Fruit fly (Drosophila melanogaster) whole organism, embryonic: ENCODE data around the gene Glut1.
A peak's percentile ranks its signal among the peaks of the same experiment; 100 is the strongest.

Source experiments
- CG1233 ChIP-seq: fragments of 200-800 bp; sonication (Bioruptor generic); optimal IDR thresholded peaks from 4 replicates; lab custom pipeline; 2018; ENCODE audit warnings: missing biosample characterization, mild to moderate bottlenecking, missing genetic modification characterization
- CG13894 ChIP-seq: fragments of 200-800 bp; sonication (Bioruptor generic); optimal IDR thresholded peaks from 3 replicates; lab custom pipeline; 2018; ENCODE audit warnings: missing biosample characterization, mild to moderate bottlenecking, missing genetic modification characterization, moderate library complexity
- CG1647 ChIP-seq: fragments of 200-800 bp; sonication (Bioruptor generic); optimal IDR thresholded peaks from 3 replicates; lab custom pipeline; 2016; ENCODE audit warnings: missing biosample characterization, missing genetic modification characterization
- CG31441 ChIP-seq: fragments of 200-800 bp; sonication (Bioruptor generic); IDR thresholded peaks from 2 replicates; pipeline ENCODE4 v1.3.6; 2022; ENCODE audit warnings: missing biosample characterization, missing genetic modification characterization
- CG8089 ChIP-seq: fragments of 200-800 bp; sonication (Bioruptor generic); optimal IDR thresholded peaks from 3 replicates; lab custom pipeline; 2016; ENCODE audit warnings: missing biosample characterization, missing genetic modification characterization
- CkIIα-i1 ChIP-seq: fragments of 200-800 bp; sonication (Bioruptor generic); IDR thresholded peaks from 2 replicates; pipeline ENCODE4 v1.3.6; 2022; ENCODE audit warnings: missing biosample characterization, missing genetic modification characterization
- CrebB ChIP-seq: fragments of 200-800 bp; sonication (Bioruptor generic); optimal IDR thresholded peaks from 3 replicates; lab custom pipeline; 2018; ENCODE audit warnings: missing biosample characterization, mild to moderate bottlenecking, missing genetic modification characterization
- Ets97D ChIP-seq: fragments of 200-800 bp; sonication (Bioruptor generic); optimal IDR thresholded peaks from 3 replicates; lab custom pipeline; 2016; ENCODE audit warnings: missing biosample characterization, missing genetic modification characterization
- Mad ChIP-seq: fragments of 200-800 bp; sonication (Bioruptor generic); optimal IDR thresholded peaks from 2 replicates; lab custom pipeline; 2016; ENCODE audit warnings: missing biosample characterization, missing genetic modification characterization
- Sin3A ChIP-seq: fragments of >200 bp; optimal IDR thresholded peaks from 2 replicates; lab custom pipeline; 2018
- Xbp1 ChIP-seq: fragments of 200-800 bp; sonication (Bioruptor generic); optimal IDR thresholded peaks from 3 replicates; lab custom pipeline; 2016; ENCODE audit warnings: missing biosample characterization, mild to moderate bottlenecking, missing genetic modification characterization
- amos ChIP-seq: fragments of 200-800 bp; sonication (Bioruptor generic); IDR thresholded peaks from 2 replicates; pipeline ENCODE4 v1.3.6; 2022; ENCODE audit warnings: missing biosample characterization, missing genetic modification characterization; ENCODE audit not compliant: partially characterized antibody
- nerfin-2 ChIP-seq: fragments of 200-800 bp; sonication (Bioruptor generic); IDR thresholded peaks from 2 replicates; pipeline ENCODE4 v1.3.6; 2022; ENCODE audit warnings: missing biosample characterization, missing genetic modification characterization; ENCODE audit not compliant: partially characterized antibody

DNA sequence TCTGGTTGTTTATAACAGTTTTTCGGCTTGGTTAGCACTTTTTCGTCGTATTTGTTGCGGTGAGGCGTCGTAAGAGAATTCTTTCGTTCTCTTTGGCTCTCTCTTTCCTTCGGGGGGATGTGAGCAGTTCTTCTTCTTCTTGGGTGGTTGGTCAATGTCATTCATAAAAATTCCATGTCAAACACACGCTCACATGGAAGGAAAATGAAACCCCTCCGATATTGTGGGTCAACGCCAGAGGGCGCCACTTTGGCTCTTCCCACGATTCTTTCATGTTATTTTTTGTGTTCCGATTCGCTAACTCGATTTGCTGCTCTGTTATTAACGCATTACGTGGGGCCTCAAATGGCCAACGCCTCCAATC lies 31.0 kb upstream of the Glut1 start:
- TF ChIP-seq CG8089 (GFP tag; lab: Kevin White, UChicago) (no peak), Mad (no peak), Xbp1 (no peak), nerfin-2 (no peak), CkIIα-i1 (no peak), CG1233 (GFP tag; lab: Kevin White, UChicago) (no peak), CrebB (tag; lab: Kevin White, UChicago) (no peak), CG1647 (GFP tag; lab: Kevin White, UChicago) (no peak), amos (no peak), CG13894 (peak; percentile 94), Ets97D (GFP tag; lab: Kevin White, UChicago) (no peak), CG31441 (GFP tag; lab: Robert Waterston, UW) (no peak), Sin3A (lab: Kevin White, UChicago) (no peak)
